Worm (Caenorhabditis elegans): ENCODE results near the gene ebax-1.

DNA sequence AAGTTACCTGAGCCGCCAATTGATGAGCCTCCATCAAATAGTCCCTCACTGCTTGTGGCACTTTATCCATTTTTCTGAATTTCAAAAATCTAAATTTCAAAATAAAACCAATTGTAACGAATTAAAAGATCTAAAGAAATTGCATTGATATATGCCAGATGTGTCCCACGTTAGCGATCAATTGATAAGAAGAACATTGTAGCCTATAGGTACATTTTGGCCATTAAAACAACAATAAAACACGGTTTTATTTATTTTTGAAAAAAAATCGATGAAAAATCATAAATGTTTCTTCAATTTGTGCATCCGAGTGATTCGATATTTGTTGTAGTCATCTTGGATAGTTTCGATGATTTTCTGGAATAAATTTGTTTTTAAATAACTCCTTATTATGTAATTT lies 47.7 kb upstream of the ebax-1 start, which contains the start of gene ech-8:
- TF ChIP-seq unc-62 (GFP tag; optimal IDR thresholded peaks at IDR 0.05) (no peak), unc-39 (tag; optimal IDR thresholded peaks at IDR 0.05) (no peak)

Measured in whole organism, mixed stage, embryonic.